Fruit fly (Drosophila melanogaster): ENCODE data around the gene NijC.

The NijC gene

DNA sequence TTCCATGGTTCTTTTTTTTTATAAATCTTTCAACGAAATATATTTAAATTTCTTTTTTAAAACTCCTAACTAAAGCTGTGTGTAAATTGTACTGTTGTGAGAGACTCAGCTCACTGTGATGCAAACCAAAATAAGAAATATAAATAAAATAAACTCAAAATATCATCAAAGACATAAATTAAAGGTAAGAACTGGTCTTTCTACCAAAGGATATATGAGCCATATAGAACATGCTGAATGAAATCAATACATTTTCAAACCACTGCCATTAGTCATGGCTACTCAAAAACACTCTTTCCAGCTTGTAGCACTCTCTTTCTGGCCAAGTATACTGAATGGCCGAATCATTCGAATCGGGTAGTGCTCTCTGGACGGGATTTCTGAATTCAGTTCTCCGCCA lies at the start of gene NijC, which contains the start of gene CG14391:
TSS of gene NijC (plus strand) at position 388 of the 400 bp plus-strand sequence.
TSS of gene CG14391 (minus strand) at position 101 of the 400 bp plus-strand sequence.
- no peak for TF ChIP-seq Myc (optimal IDR thresholded peaks at IDR 0.05)
- no peak for TF ChIP-seq ttk (optimal IDR thresholded peaks at IDR 0.05)
- TF ChIP-seq psq (optimal IDR thresholded peaks at IDR 0.05) = no peak
- no peak for TF ChIP-seq Sin3A (optimal IDR thresholded peaks at IDR 0.05)
- no peak for TF ChIP-seq h (optimal IDR thresholded peaks at IDR 0.05)
- no peak for TF ChIP-seq insv (optimal IDR thresholded peaks at IDR 0.05)

DNA sequence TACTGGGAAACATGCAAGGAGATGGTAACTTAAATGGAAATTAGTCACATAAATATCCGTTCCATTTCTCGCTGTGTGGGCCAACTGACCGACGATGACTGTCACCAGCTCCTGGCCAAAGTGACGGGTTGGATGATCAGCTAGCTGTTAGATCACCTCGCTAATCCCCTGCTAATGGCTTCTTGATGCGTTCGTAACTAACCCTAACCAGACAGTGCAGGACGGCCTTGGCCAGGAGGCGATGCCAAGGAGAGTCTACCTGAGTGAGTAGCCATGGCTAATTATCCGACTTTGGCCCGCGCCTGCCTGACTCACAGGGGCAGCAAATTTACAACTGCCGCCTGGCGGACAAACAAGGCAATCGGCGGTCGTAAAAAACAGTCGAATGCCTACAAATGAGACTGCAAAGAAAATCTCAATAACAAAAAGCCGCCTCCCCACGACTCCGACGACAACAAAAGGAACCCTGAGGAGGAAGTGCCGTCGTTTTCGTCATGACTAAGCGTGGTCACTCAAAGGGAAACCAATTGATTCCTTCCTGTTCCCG lies 49.1 kb upstream of the NijC start:
- no peak for TF ChIP-seq psq (optimal IDR thresholded peaks at IDR 0.05)

- no peak for TF ChIP-seq Sin3A (optimal IDR thresholded peaks at IDR 0.05)
These were observed 48.0 kb upstream of the NijC start for dm6 chr3R:12646926-12647325.

- TF ChIP-seq Sin3A (optimal IDR thresholded peaks at IDR 0.05) = no peak
- no peak for TF ChIP-seq h (optimal IDR thresholded peaks at IDR 0.05)
- no peak for TF ChIP-seq psq (optimal IDR thresholded peaks at IDR 0.05)
- no peak for TF ChIP-seq ttk (optimal IDR thresholded peaks at IDR 0.05)
- TF ChIP-seq Myc (optimal IDR thresholded peaks at IDR 0.05) = no peak
- no peak for TF ChIP-seq insv (optimal IDR thresholded peaks at IDR 0.05)
These were observed 47.6 kb upstream of the NijC start for dm6 chr3R:12647348-12647747.

DNA sequence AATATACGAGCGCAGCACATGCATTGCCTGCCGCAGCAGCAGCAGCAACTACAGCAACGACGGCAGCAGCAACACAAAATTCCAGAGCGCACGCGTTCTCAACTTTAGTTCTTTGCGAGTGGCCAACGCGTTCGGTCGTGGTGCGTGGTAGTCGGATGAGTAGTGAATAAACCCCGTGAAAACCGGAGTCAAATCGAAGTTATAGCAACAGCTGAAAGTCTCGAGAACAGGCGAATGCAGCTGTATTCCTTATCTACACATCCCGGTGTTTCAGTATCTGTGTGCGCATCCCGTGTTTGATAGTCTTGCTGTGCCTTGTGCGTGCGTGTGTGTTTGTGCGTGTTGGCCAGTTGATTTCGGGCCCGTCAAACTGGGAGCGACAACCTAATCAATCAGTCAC lies 47.0 kb upstream of the NijC start, which contains the start of gene Dtg:
TSS of gene Dtg (plus strand) at position 105 of the 400 bp plus-strand sequence.
- TF ChIP-seq insv (optimal IDR thresholded peaks at IDR 0.05) (no peak), psq (optimal IDR thresholded peaks at IDR 0.05) (no peak), h (optimal IDR thresholded peaks at IDR 0.05) (no peak), Myc (optimal IDR thresholded peaks at IDR 0.05) (no peak), ttk (optimal IDR thresholded peaks at IDR 0.05) (no peak), Sin3A (optimal IDR thresholded peaks at IDR 0.05) (no peak)

dm6 chr3R:12649099-12650029 lies 45.6 kb upstream of the NijC start:
- TF ChIP-seq Myc (optimal IDR thresholded peaks at IDR 0.05) = no peak
- no peak for TF ChIP-seq Sin3A (optimal IDR thresholded peaks at IDR 0.05)
- no peak for TF ChIP-seq h (optimal IDR thresholded peaks at IDR 0.05)
- no peak for TF ChIP-seq insv (optimal IDR thresholded peaks at IDR 0.05)
- no peak for TF ChIP-seq psq (optimal IDR thresholded peaks at IDR 0.05)
- no peak for TF ChIP-seq ttk (optimal IDR thresholded peaks at IDR 0.05)

DNA sequence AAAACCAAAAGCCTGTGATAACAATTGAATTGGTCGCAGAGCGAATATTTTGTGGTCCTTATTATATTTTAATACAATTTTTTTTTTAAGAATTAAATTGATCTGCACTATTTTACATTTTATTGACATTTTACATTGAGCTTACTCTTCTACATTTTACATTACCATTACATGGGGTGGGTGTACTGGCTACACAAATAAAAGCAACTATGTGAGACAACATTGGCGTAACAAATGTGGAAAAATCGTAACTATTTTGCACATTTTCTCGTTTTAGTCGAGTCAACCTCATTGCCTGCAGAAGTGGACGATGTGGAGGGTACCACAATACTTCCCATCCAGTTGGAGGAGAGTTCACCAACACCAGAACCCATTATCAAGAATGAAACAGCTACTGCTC lies 44.4 kb upstream of the NijC start:
- TF ChIP-seq h (optimal IDR thresholded peaks at IDR 0.05) = no peak
- TF ChIP-seq psq (optimal IDR thresholded peaks at IDR 0.05) = no peak

dm6 chr3R:12652736-12653135 lies 42.2 kb upstream of the NijC start:
- TF ChIP-seq psq (optimal IDR thresholded peaks at IDR 0.05) (no peak), ttk (optimal IDR thresholded peaks at IDR 0.05) (no peak), insv (optimal IDR thresholded peaks at IDR 0.05) (no peak), h (optimal IDR thresholded peaks at IDR 0.05) (no peak), Sin3A (optimal IDR thresholded peaks at IDR 0.05) (no peak), Myc (optimal IDR thresholded peaks at IDR 0.05) (no peak)

dm6 chr3R:12653511-12654252 lies 41.2 kb upstream of the NijC start:
- TF ChIP-seq h (optimal IDR thresholded peaks at IDR 0.05) (no peak), ttk (optimal IDR thresholded peaks at IDR 0.05) (no peak), insv (optimal IDR thresholded peaks at IDR 0.05) (no peak), psq (optimal IDR thresholded peaks at IDR 0.05) (no peak), Myc (optimal IDR thresholded peaks at IDR 0.05) (no peak), Sin3A (optimal IDR thresholded peaks at IDR 0.05) (no peak)

DNA sequence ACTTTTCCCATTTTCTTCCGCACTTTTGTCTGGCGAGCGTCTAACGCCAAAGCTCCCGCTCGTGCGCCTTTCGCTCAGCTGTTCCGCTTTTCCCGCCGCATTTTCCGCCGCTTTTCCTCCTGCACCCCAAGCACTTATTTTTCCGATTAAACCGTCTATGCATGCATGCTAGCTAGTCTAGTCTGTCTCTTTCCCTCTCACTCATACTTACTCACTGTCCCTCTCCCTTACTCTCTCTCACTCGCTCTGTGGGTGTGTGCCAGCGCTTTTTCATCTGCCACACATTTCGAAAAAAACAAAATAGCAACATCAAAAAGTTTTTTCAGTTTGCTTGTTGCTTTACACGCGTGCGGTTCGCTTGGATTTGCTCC lies 40.7 kb upstream of the NijC start, which contains the start of gene CG6225:
TSS of gene CG6225 (plus strand) at position 325 of the 371 bp plus-strand sequence.
- no peak for TF ChIP-seq Myc (optimal IDR thresholded peaks at IDR 0.05)
- no peak for TF ChIP-seq insv (optimal IDR thresholded peaks at IDR 0.05)
- TF ChIP-seq psq (optimal IDR thresholded peaks at IDR 0.05) = no peak
- TF ChIP-seq h (optimal IDR thresholded peaks at IDR 0.05) = no peak
- TF ChIP-seq Sin3A (optimal IDR thresholded peaks at IDR 0.05) = no peak
- no peak for TF ChIP-seq ttk (optimal IDR thresholded peaks at IDR 0.05)

DNA sequence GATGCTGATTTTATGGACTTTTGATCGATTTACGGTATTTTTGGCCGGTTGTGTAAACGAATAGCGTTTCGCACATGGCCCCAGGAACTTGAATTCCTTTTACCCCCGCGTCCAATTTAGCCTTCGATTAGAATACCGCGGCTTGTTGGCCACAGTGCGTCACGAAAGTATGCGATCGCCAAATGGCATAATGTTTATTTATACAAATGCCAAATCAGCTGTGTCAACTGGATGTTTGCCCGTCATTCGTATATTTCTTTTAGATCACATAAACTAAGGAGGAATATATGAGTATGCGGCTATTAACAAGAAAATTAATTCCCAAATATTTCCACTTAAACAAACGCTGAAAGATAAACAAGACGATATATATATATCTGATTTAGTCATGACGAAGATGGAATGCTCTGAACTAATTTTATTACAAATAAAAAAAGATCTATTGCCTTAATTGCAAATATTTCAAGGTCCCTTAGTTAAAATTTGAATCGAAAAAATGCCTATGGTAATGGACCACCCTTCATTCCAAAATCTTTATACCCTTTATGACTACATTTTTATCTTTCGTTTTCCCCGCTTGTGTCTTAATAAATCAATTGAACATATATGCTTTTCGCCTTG lies 37.9 kb upstream of the NijC start:
- TF ChIP-seq psq (optimal IDR thresholded peaks at IDR 0.05) (no peak), Myc (optimal IDR thresholded peaks at IDR 0.05) (no peak), ttk (optimal IDR thresholded peaks at IDR 0.05) (no peak), h (optimal IDR thresholded peaks at IDR 0.05) (no peak), insv (optimal IDR thresholded peaks at IDR 0.05) (no peak), Sin3A (optimal IDR thresholded peaks at IDR 0.05) (no peak)

dm6 chr3R:12662531-12662930 lies 32.4 kb upstream of the NijC start, which contains the start of gene CG14395:
Gene CG14395, plus strand, starts transcription at chr3R:12662831.
- no peak for TF ChIP-seq h (optimal IDR thresholded peaks at IDR 0.05)
